Worm (Caenorhabditis elegans) whole organism, young adult: ENCODE results near the gene W03C9.2.

ENCODE experiments used
- B0019.2 ChIP-seq: fragments of 200-800 bp; sonication (Bioruptor generic); conservative IDR thresholded peaks from 2 replicates; pipeline ENCODE4 v1.3.6; 2022; ENCODE audit warnings: missing genetic modification reagents, missing genetic modification characterization, missing compliant biosample characterization
- B0035.1 ChIP-seq: sonication (generic microtip); optimal IDR thresholded peaks from 2 replicates; lab custom pipeline; 2016; ENCODE audit warnings: missing genetic modification characterization, mild to moderate bottlenecking, missing compliant biosample characterization, missing genotype, missing genetic modification reagents
- F23B12.7 ChIP-seq: sonication (generic microtip); optimal IDR thresholded peaks from 2 replicates; lab custom pipeline; 2017; ENCODE audit warnings: missing genetic modification characterization, mild to moderate bottlenecking, missing compliant biosample characterization, antibody characterized with exemption, moderate library complexity; ENCODE audit not compliant: insufficient read depth
- F49E8.2 ChIP-seq: sonication (generic microtip); optimal IDR thresholded peaks from 3 replicates; lab custom pipeline; 2017; ENCODE audit warnings: missing genetic modification characterization, mild to moderate bottlenecking, missing compliant biosample characterization, antibody characterized with exemption, moderate library complexity; ENCODE audit not compliant: insufficient read depth
- F52B5.7 ChIP-seq: sonication (generic microtip); optimal IDR thresholded peaks from 2 replicates; lab custom pipeline; 2016; ENCODE audit warnings: mild to moderate bottlenecking, missing genetic modification characterization, missing compliant biosample characterization
- F55B11.4 ChIP-seq: sonication (generic microtip); optimal IDR thresholded peaks from 2 replicates; lab custom pipeline; 2016; ENCODE audit warnings: missing compliant biosample characterization, missing genetic modification characterization, borderline replicate concordance; ENCODE audit not compliant: insufficient read depth
- K11D2.4 ChIP-seq: fragments of 200-800 bp; sonication (Bioruptor generic); IDR thresholded peaks from 2 replicates; pipeline ENCODE4 v1.3.6; 2022; ENCODE audit warnings: missing genetic modification reagents, missing genetic modification characterization, missing compliant biosample characterization
- T07F8.4 ChIP-seq: sonication (generic microtip); optimal IDR thresholded peaks from 2 replicates; lab custom pipeline; 2016; ENCODE audit warnings: mild to moderate bottlenecking, missing genetic modification characterization, moderate library complexity, missing compliant biosample characterization
- T26A5.8 ChIP-seq: sonication (generic microtip); optimal IDR thresholded peaks from 2 replicates; lab custom pipeline; 2016; ENCODE audit warnings: missing genetic modification characterization, missing compliant biosample characterization
- Y53F4B.3 ChIP-seq: fragments of 200-800 bp; sonication (Bioruptor generic); IDR thresholded peaks from 2 replicates; pipeline ENCODE4 v1.3.6; 2022; ENCODE audit warnings: missing genetic modification reagents, missing genetic modification characterization, missing compliant biosample characterization
- Y79H2A.3 ChIP-seq: fragments of 200-800 bp; sonication (Bioruptor generic); conservative IDR thresholded peaks from 2 replicates; pipeline ENCODE4 v1.3.6; 2022; ENCODE audit warnings: missing genetic modification reagents, missing genetic modification characterization, missing compliant biosample characterization
- Y95B8A.8 ChIP-seq: fragments of 200-800 bp; sonication (Bioruptor generic); IDR thresholded peaks from 2 replicates; pipeline ENCODE4 v1.3.6; 2022; ENCODE audit warnings: missing genetic modification reagents, missing genetic modification characterization, missing compliant biosample characterization
- ZK185.1 ChIP-seq: sonication (generic microtip); optimal IDR thresholded peaks from 2 replicates; lab custom pipeline; 2016; ENCODE audit warnings: mild to moderate bottlenecking, missing genetic modification characterization, missing compliant biosample characterization; ENCODE audit not compliant: poor library complexity, severe bottlenecking
- akir-1 ChIP-seq: fragments of 200-800 bp; sonication (Bioruptor generic); optimal IDR thresholded peaks from 2 replicates; lab custom pipeline; 2018; ENCODE audit warnings: mild to moderate bottlenecking, missing genetic modification characterization, moderate library complexity, missing compliant biosample characterization
- aptf-3 ChIP-seq: fragments of 200-800 bp; sonication (Bioruptor generic); IDR thresholded peaks from 2 replicates; pipeline ENCODE4 v1.3.6; 2022; ENCODE audit warnings: missing genetic modification characterization, missing compliant biosample characterization
- attf-3 ChIP-seq: fragments of 200-800 bp; sonication (Bioruptor generic); conservative IDR thresholded peaks from 2 replicates; pipeline ENCODE4 v1.3.6; 2022; ENCODE audit warnings: missing genetic modification reagents, missing genetic modification characterization, missing compliant biosample characterization
- attf-5 ChIP-seq: fragments of 200-800 bp; sonication (Bioruptor generic); optimal IDR thresholded peaks from 2 replicates; lab custom pipeline; 2018; ENCODE audit warnings: mild to moderate bottlenecking, missing genetic modification characterization, missing compliant biosample characterization
- attf-6 ChIP-seq: fragments of 200-800 bp; sonication (Bioruptor generic); IDR thresholded peaks from 2 replicates; pipeline ENCODE4 v1.3.6; 2022; ENCODE audit warnings: missing genetic modification reagents, missing genetic modification characterization, missing compliant biosample characterization
- ceh-91 ChIP-seq: fragments of 200-800 bp; sonication (Bioruptor generic); IDR thresholded peaks from 2 replicates; pipeline ENCODE4 v1.3.6; 2022; ENCODE audit warnings: missing genetic modification reagents, missing genetic modification characterization, missing compliant biosample characterization
- die-1 ChIP-seq: sonication (generic microtip); optimal IDR thresholded peaks from 2 replicates; lab custom pipeline; 2016; ENCODE audit warnings: missing genotype, mild to moderate bottlenecking, missing genetic modification characterization, missing compliant biosample characterization
- dpff-1 ChIP-seq: sonication (generic microtip); optimal IDR thresholded peaks from 2 replicates; lab custom pipeline; 2017; ENCODE audit warnings: mild to moderate bottlenecking, missing genetic modification characterization, missing compliant biosample characterization
- dpl-1 ChIP-seq: fragments of 150-350 bp; optimal IDR thresholded peaks from 2 replicates; lab custom pipeline; 2014; ENCODE audit warnings: missing biosample characterization, missing genetic modification reagents, missing genetic modification characterization
- efl-1 ChIP-seq: fragments of 150-350 bp; optimal IDR thresholded peaks from 2 replicates; lab custom pipeline; 2014; ENCODE audit warnings: missing biosample characterization, missing genetic modification reagents, missing genetic modification characterization
- ets-4 ChIP-seq: fragments of 200-800 bp; sonication (Bioruptor generic); optimal IDR thresholded peaks from 2 replicates; lab custom pipeline; 2018; ENCODE audit warnings: mild to moderate bottlenecking, missing genetic modification characterization, missing compliant biosample characterization
- fkh-3 ChIP-seq: sonication (generic microtip); optimal IDR thresholded peaks from 2 replicates; lab custom pipeline; 2016; ENCODE audit warnings: mild to moderate bottlenecking, missing genetic modification characterization, missing compliant biosample characterization
- gei-17 ChIP-seq: fragments of 200-800 bp; sonication (Bioruptor generic); optimal IDR thresholded peaks from 2 replicates; lab custom pipeline; 2018; ENCODE audit warnings: mild to moderate bottlenecking, missing genetic modification characterization, missing compliant biosample characterization
- hlh-12 ChIP-seq: sonication (generic microtip); optimal IDR thresholded peaks from 2 replicates; lab custom pipeline; 2016; ENCODE audit warnings: missing genetic modification characterization, missing compliant biosample characterization
- let-526 ChIP-seq: fragments of 200-800 bp; sonication (Bioruptor generic); IDR thresholded peaks from 2 replicates; pipeline ENCODE4 v1.3.6; 2022; ENCODE audit warnings: missing genetic modification reagents, missing genetic modification characterization, missing compliant biosample characterization
- lin-40 ChIP-seq: sonication (generic microtip); optimal IDR thresholded peaks from 2 replicates; lab custom pipeline; 2016; ENCODE audit warnings: missing genetic modification characterization, mild to moderate bottlenecking, missing compliant biosample characterization, missing genotype, missing genetic modification reagents
- lin-54 ChIP-seq: fragments of 200-800 bp; sonication (Bioruptor generic); optimal IDR thresholded peaks from 2 replicates; lab custom pipeline; 2018; ENCODE audit warnings: mild to moderate bottlenecking, missing genetic modification characterization, missing compliant biosample characterization
- lsl-1 ChIP-seq: fragments of 200-800 bp; sonication (Bioruptor generic); optimal IDR thresholded peaks from 2 replicates; lab custom pipeline; 2018; ENCODE audit warnings: mild to moderate bottlenecking, missing genetic modification characterization, moderate library complexity, missing compliant biosample characterization
- madf-10 ChIP-seq: sonication (generic microtip); optimal IDR thresholded peaks from 2 replicates; lab custom pipeline; 2016; ENCODE audit warnings: mild to moderate bottlenecking, missing genetic modification characterization, missing compliant biosample characterization
- nfya-1 ChIP-seq: sonication (generic microtip); optimal IDR thresholded peaks from 2 replicates; lab custom pipeline; 2017; ENCODE audit warnings: antibody characterized with exemption, missing compliant biosample characterization, missing genetic modification characterization, borderline replicate concordance; ENCODE audit not compliant: insufficient read depth
- nfyb-1 ChIP-seq: fragments of 200-800 bp; sonication (Bioruptor generic); IDR thresholded peaks from 2 replicates; pipeline ENCODE4 v1.3.6; 2022; ENCODE audit warnings: missing genetic modification reagents, missing genetic modification characterization, missing compliant biosample characterization
- nhr-179 ChIP-seq: sonication (generic microtip); optimal IDR thresholded peaks from 2 replicates; lab custom pipeline; 2016; ENCODE audit warnings: mild to moderate bottlenecking, missing genetic modification characterization, missing compliant biosample characterization
- nhr-80 ChIP-seq: sonication (generic microtip); optimal IDR thresholded peaks from 2 replicates; lab custom pipeline; 2016; ENCODE audit warnings: missing genetic modification characterization, missing compliant biosample characterization
- nhr-90 ChIP-seq: sonication (generic microtip); optimal IDR thresholded peaks from 2 replicates; lab custom pipeline; 2016; ENCODE audit warnings: missing genotype, mild to moderate bottlenecking, missing genetic modification characterization, missing compliant biosample characterization
- rcor-1 ChIP-seq: fragments of 200-800 bp; sonication (Bioruptor generic); IDR thresholded peaks from 2 replicates; pipeline ENCODE4 v1.3.6; 2022; ENCODE audit warnings: missing genetic modification reagents, missing genetic modification characterization, missing compliant biosample characterization
- rpc-1 ChIP-seq, 2 experiments: fragments of 150-350 bp in 1 of 2; sonication (generic microtip) in 1 of 2; optimal IDR thresholded peaks; 2 replicates each; lab custom pipeline; 2014 to 2018; ENCODE audit warnings: missing biosample characterization in 1 of 2, missing genetic modification characterization in 1 of 2, missing genetic modification reagents in 1 of 2, missing genotype in 1 of 2
- tlf-1 ChIP-seq: fragments of 200-800 bp; sonication (Bioruptor generic); optimal IDR thresholded peaks from 2 replicates; lab custom pipeline; 2018; ENCODE audit warnings: mild to moderate bottlenecking, missing genetic modification characterization, missing compliant biosample characterization
- zfh-2 ChIP-seq: fragments of 200-800 bp; sonication (Bioruptor generic); conservative IDR thresholded peaks from 2 replicates; pipeline ENCODE4 v1.3.6; 2022; ENCODE audit warnings: missing genetic modification reagents, missing genetic modification characterization, missing compliant biosample characterization
- zim-3 ChIP-seq: sonication (generic microtip); optimal IDR thresholded peaks from 2 replicates; lab custom pipeline; 2017; ENCODE audit warnings: mild to moderate bottlenecking, missing genetic modification characterization, moderate library complexity, missing compliant biosample characterization
- ztf-25 ChIP-seq: fragments of 200-800 bp; sonication (Bioruptor generic); IDR thresholded peaks from 2 replicates; pipeline ENCODE4 v1.3.6; 2022; ENCODE audit warnings: missing genetic modification reagents, missing genetic modification characterization, missing compliant biosample characterization
- ztf-26 ChIP-seq: sonication (generic microtip); optimal IDR thresholded peaks from 2 replicates; lab custom pipeline; 2017; ENCODE audit warnings: missing genetic modification characterization, missing compliant biosample characterization
- ztf-3 ChIP-seq: fragments of 200-800 bp; sonication (Bioruptor generic); optimal IDR thresholded peaks from 2 replicates; lab custom pipeline; 2018; ENCODE audit warnings: mild to moderate bottlenecking, missing genetic modification characterization, missing compliant biosample characterization

Gene W03C9.2

DNA sequence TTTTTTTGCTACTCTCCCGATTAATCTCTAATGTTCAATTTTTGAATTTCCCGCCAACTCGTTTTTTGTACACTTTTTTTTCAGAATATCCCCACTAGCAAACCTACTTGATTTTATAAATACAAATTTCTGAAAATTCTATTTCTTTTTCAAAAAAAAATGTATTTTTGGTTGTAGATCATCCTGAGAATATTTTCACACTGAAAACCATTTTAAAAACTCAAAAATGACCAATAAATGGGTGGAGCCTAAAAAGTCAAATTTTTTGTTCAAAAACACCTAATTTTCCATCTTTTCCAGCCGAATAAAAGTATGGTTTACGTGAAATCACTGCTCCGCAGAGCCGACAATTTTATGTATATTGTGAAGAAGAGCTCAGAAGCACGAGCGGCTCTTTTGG is 26.6 kb downstream of the W03C9.2 start, which contains the start of gene Y17G7B.3:
Y17G7B.3 (plus strand) TSS at position 301 of the 400 bp plus-strand sequence.
- no peak for TF ChIP-seq gei-17 (GFP tag; lab: Kevin White, UChicago)
- TF ChIP-seq zfh-2: no peak
- no peak for TF ChIP-seq lin-40 (tag; lab: Kevin White, UChicago)
- no peak for TF ChIP-seq attf-5 (GFP tag; lab: Kevin White, UChicago)
- TF ChIP-seq F49E8.2 (tag; lab: Kevin White, UChicago): no peak
- TF ChIP-seq efl-1: no peak
- no peak for TF ChIP-seq ceh-91 (GFP tag; lab: Robert Waterston, UW)

DNA sequence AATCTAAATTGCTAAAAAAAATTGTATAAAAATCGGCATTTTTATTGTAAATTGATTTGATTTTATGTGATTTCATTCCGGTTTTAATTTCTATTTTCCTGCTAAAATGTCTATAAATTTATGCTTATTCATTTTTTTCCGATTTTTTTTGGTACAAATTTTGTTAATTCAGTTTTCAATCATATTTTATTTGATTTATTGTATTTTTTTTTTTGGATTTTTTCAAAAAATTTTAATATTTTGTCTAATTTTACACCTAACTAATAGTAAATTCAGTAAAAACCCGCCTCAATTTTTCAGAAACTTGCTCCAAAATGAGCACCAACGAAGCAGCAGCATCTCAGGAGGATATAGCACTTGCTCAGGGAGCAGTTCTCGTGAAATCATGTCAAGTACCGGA is 30.5 kb downstream of the W03C9.2 start, which contains the start of gene dhps-1:
dhps-1 (plus strand) TSS at position 301 of the 400 bp plus-strand sequence.
- TF ChIP-seq ets-4 (GFP tag; lab: Kevin White, UChicago) (no peak), Y53F4B.3 (GFP tag; lab: Robert Waterston, UW) (no peak), Y79H2A.3 (no peak), F52B5.7 (tag; lab: Kevin White, UChicago) (no peak), gei-17 (GFP tag; lab: Kevin White, UChicago) (no peak), K11D2.4 (GFP tag; lab: Robert Waterston, UW) (no peak), dpff-1 (no peak), dpl-1 (GFP tag; lab: Kevin White, UChicago) (no peak), B0019.2 (no peak), T07F8.4 (tag; lab: Kevin White, UChicago) (no peak), attf-3 (GFP tag; lab: Robert Waterston, UW) (no peak), madf-10 (tag; lab: Kevin White, UChicago) (no peak), akir-1 (no peak), attf-6 (GFP tag; lab: Robert Waterston, UW) (no peak), attf-5 (GFP tag; lab: Kevin White, UChicago) (no peak)

DNA sequence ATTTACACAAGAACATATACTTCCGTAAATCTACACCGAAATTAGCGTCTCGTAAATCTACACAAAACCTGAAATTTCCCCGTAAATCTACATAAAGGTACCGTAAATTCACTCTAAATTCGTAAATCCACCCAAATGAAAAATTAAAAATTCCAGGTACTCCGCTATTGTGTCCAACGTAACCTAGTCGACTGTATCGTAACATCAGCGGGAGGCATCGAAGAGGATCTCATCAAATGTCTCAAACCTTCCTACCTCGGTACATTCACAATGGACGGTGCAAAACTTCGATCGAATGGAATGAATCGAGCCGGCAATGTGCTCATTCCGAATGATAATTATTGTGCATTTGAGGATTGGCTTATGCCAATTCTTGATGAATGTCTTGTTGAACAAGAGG is 32.8 kb downstream of the W03C9.2 start:
- TF ChIP-seq aptf-3 (no peak), nhr-80 (tag; lab: Kevin White, UChicago) (no peak), rpc-1 (optimal IDR thresholded peaks at IDR 0.05; lab: Kevin White, UChicago) (no peak), rpc-1 (tag; optimal IDR thresholded peaks at IDR 0.05; lab: Kevin White, UChicago) (no peak), zim-3 (tag; lab: Kevin White, UChicago) (no peak), F55B11.4 (tag; lab: Kevin White, UChicago) (no peak), T26A5.8 (tag; lab: Kevin White, UChicago) (no peak), ztf-25 (GFP tag; lab: Robert Waterston, UW) (no peak), die-1 (tag; lab: Kevin White, UChicago) (no peak), F23B12.7 (tag; lab: Kevin White, UChicago) (no peak), ztf-3 (no peak), tlf-1 (GFP tag; lab: Kevin White, UChicago) (no peak)
- TF ChIP-seq, all 124 proteins: peak for 0

DNA sequence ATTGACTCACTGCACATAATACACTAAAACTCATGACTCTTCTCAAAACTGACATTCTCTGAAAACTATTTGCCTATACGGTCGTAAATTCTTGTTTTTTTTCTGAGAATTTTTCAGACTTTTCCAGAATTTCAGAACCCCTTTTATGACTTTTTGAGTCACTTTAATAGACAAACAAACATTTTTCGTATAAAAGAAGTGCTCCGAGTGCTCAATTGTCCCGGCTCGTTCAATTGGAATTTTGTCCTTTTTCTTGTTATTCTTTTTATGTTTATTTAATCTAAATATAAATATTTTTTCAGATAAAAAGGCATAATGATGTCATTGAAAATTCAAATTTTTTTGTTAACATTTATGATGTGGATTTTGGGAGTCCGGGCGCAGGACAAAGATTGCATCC is 36.7 kb downstream of the W03C9.2 start, which contains the start of gene Y17G7B.23:
Y17G7B.23 (plus strand) TSS at position 301 of the 400 bp plus-strand sequence.
- no peak for TF ChIP-seq Y95B8A.8
- TF ChIP-seq hlh-12 (tag; lab: Kevin White, UChicago): no peak
- no peak for TF ChIP-seq akir-1
- TF ChIP-seq nfyb-1 (GFP tag; lab: Robert Waterston, UW): no peak
- TF ChIP-seq B0035.1 (tag; lab: Kevin White, UChicago): no peak
- TF ChIP-seq B0019.2: no peak
- TF ChIP-seq nfya-1: no peak
- no peak for TF ChIP-seq dpff-1
- no peak for TF ChIP-seq fkh-3
- TF ChIP-seq F52B5.7 (tag; lab: Kevin White, UChicago): no peak
- TF ChIP-seq let-526 (GFP tag; lab: Robert Waterston, UW): no peak
- TF ChIP-seq nhr-90 (tag; lab: Kevin White, UChicago): no peak
- TF ChIP-seq lsl-1 (GFP tag; lab: Kevin White, UChicago): no peak
- no peak for TF ChIP-seq nhr-179 (tag; lab: Kevin White, UChicago)
- no peak for TF ChIP-seq lin-54 (GFP tag; lab: Kevin White, UChicago)
- TF ChIP-seq ztf-26 (tag; lab: Kevin White, UChicago): no peak
- TF ChIP-seq ZK185.1 (tag; lab: Kevin White, UChicago): no peak
- no peak for TF ChIP-seq rcor-1 (GFP tag; lab: Robert Waterston, UW)
